Worm (Caenorhabditis elegans) whole organism, L2 larva: Measurements from ENCODE around the gene cyk-1.

Experiments
- egl-27 ChIP-seq: sonication (generic microtip); optimal IDR thresholded peaks from 3 replicates; lab custom pipeline; 2017; ENCODE audit warnings: missing biosample characterization, missing genetic modification reagents, missing genetic modification characterization
- lin-39 ChIP-seq: fragments of 150-350 bp; optimal IDR thresholded peaks from 2 replicates; lab custom pipeline; 2014; ENCODE audit warnings: missing biosample characterization, missing genetic modification reagents, missing genetic modification characterization
- nhr-77 ChIP-seq: fragments of 150-350 bp; optimal IDR thresholded peaks from 2 replicates; lab custom pipeline; 2014; ENCODE audit warnings: missing biosample characterization, missing genetic modification characterization

DNA sequence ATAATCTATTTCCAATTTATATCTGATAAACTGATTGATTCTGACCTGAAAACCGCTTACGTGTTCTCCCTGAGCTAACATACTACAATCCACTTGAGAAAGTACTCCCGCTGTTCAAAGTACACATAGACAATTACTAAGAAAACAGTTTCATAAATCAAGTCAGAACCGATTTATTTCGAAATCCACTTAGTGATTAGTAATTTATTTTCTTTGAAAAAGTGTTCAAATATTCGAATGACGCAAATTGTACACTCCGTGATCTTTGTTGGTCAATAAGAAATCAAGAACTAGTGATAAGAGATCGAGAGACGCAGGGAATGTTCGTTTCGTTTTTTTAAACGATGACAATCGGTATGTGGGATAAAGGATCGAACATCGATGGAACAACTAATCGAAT lies 36.5 kb downstream of the cyk-1 start:
- TF ChIP-seq nhr-77 (tag; lab: Kevin White, UChicago) (no peak), egl-27 (tag; lab: Kevin White, UChicago) (no peak), lin-39 (tag; lab: Kevin White, UChicago) (no peak)
